Worm (Caenorhabditis elegans): ENCODE data around the gene lys-4.

- TF ChIP-seq zag-1 (tag; optimal IDR thresholded peaks at IDR 0.05) = no peak
- no peak for TF ChIP-seq ceh-82 (tag; optimal IDR thresholded peaks at IDR 0.05)
- no peak for TF ChIP-seq swsn-7 (tag; optimal IDR thresholded peaks at IDR 0.05)
- no peak for TF ChIP-seq aly-2 (tag; optimal IDR thresholded peaks at IDR 0.05)
- no peak for TF ChIP-seq elt-3 (tag; optimal IDR thresholded peaks at IDR 0.05)
- TF ChIP-seq elt-2 (tag; optimal IDR thresholded peaks at IDR 0.05) = no peak
These were observed 48.6 kb downstream of the lys-4 start for ce11 chrIV:11574331-11574730.

Measured in whole organism, L1 larva.